Worm (Caenorhabditis elegans): ENCODE data around the gene cht-1.

ce11 chrX:3439823-3440222 lies 40.0 kb upstream of the cht-1 start:
- TF ChIP-seq dao-5 (tag; optimal IDR thresholded peaks at IDR 0.05): no peak
- TF ChIP-seq him-1 (tag; optimal IDR thresholded peaks at IDR 0.05): no peak
